Worm (Caenorhabditis elegans) whole organism, mixed stage, embryonic: Measurements from ENCODE around the gene srd-3.

Experiments used
- M03D4.4 ChIP-seq: sonication (generic microtip); optimal IDR thresholded peaks from 2 replicates; lab custom pipeline; 2017; ENCODE audit warnings: mild to moderate bottlenecking, missing genetic modification characterization, missing compliant biosample characterization
- blmp-1 ChIP-seq: fragments of 150-350 bp; optimal IDR thresholded peaks from 2 replicates; lab custom pipeline; 2014; ENCODE audit warnings: missing biosample characterization, missing genetic modification characterization
- ceh-39 ChIP-seq: fragments of 150-350 bp; optimal IDR thresholded peaks from 2 replicates; lab custom pipeline; 2014; ENCODE audit warnings: missing biosample characterization, missing genetic modification characterization
- ceh-43 ChIP-seq: fragments of 200-800 bp; sonication (Bioruptor generic); optimal IDR thresholded peaks from 2 replicates; lab custom pipeline; 2018; ENCODE audit warnings: mild to moderate bottlenecking, missing genetic modification characterization, moderate library complexity, missing compliant biosample characterization
- ceh-83 ChIP-seq: fragments of 200-800 bp; sonication (Bioruptor generic); optimal IDR thresholded peaks from 2 replicates; lab custom pipeline; 2018; ENCODE audit warnings: mild to moderate bottlenecking, missing genetic modification characterization, missing compliant biosample characterization
- ces-1 ChIP-seq: fragments of 150-350 bp; optimal IDR thresholded peaks from 2 replicates; lab custom pipeline; 2014; ENCODE audit warnings: missing biosample characterization, missing genetic modification reagents, missing genetic modification characterization
- cnd-1 ChIP-seq: fragments of 200-800 bp; sonication (Bioruptor generic); optimal IDR thresholded peaks from 2 replicates; lab custom pipeline; 2018; ENCODE audit warnings: mild to moderate bottlenecking, missing genetic modification characterization, missing compliant biosample characterization
- drap-1 ChIP-seq: fragments of 200-800 bp; sonication (Bioruptor generic); optimal IDR thresholded peaks from 3 replicates; lab custom pipeline; 2018; ENCODE audit warnings: mild to moderate bottlenecking, missing genetic modification characterization, missing compliant biosample characterization
- elt-1 ChIP-seq: sonication (generic microtip); optimal IDR thresholded peaks from 2 replicates; lab custom pipeline; 2017; ENCODE audit warnings: missing genetic modification characterization, mild to moderate bottlenecking, missing compliant biosample characterization, antibody characterized with exemption, moderate library complexity, borderline replicate concordance; ENCODE audit not compliant: insufficient read depth
- elt-3 ChIP-seq: fragments of 150-350 bp; optimal IDR thresholded peaks from 2 replicates; lab custom pipeline; 2014; ENCODE audit warnings: missing biosample characterization, missing genetic modification characterization
- flh-1 ChIP-seq: fragments of 200-800 bp; sonication (Bioruptor generic); optimal IDR thresholded peaks from 2 replicates; lab custom pipeline; 2018; ENCODE audit warnings: mild to moderate bottlenecking, missing genetic modification characterization, moderate library complexity, missing compliant biosample characterization
- ham-2 ChIP-seq: fragments of 200-800 bp; sonication (Bioruptor generic); optimal IDR thresholded peaks from 2 replicates; lab custom pipeline; 2018; ENCODE audit warnings: mild to moderate bottlenecking, missing genetic modification characterization, missing compliant biosample characterization
- hlh-1 ChIP-seq: fragments of 150-350 bp; optimal IDR thresholded peaks from 2 replicates; lab custom pipeline; 2014; ENCODE audit warnings: missing biosample characterization, missing genetic modification reagents, missing genetic modification characterization
- lin-13 ChIP-seq: fragments of 150-350 bp; optimal IDR thresholded peaks from 2 replicates; lab custom pipeline; 2014; ENCODE audit warnings: missing biosample characterization, missing genetic modification characterization
- lin-32 ChIP-seq: fragments of 200-800 bp; sonication (Bioruptor generic); optimal IDR thresholded peaks from 2 replicates; lab custom pipeline; 2018; ENCODE audit warnings: mild to moderate bottlenecking, missing genetic modification characterization, missing compliant biosample characterization
- lsy-2 ChIP-seq: fragments of 150-350 bp; optimal IDR thresholded peaks from 2 replicates; lab custom pipeline; 2014; ENCODE audit warnings: missing biosample characterization, missing genetic modification characterization
- mab-5 ChIP-seq: fragments of 150-350 bp; optimal IDR thresholded peaks from 2 replicates; lab custom pipeline; 2014; ENCODE audit warnings: missing biosample characterization, missing genetic modification characterization
- mep-1 ChIP-seq: fragments of 150-350 bp; optimal IDR thresholded peaks from 2 replicates; lab custom pipeline; 2017; ENCODE audit warnings: missing biosample characterization, missing genetic modification reagents, missing genetic modification characterization, inconsistent platforms
- mls-2 ChIP-seq: sonication (generic microtip); optimal IDR thresholded peaks from 2 replicates; lab custom pipeline; 2016; ENCODE audit warnings: mild to moderate bottlenecking, missing genetic modification characterization, moderate library complexity, missing compliant biosample characterization
- nhr-12 ChIP-seq: fragments of 150-350 bp; optimal IDR thresholded peaks from 2 replicates; lab custom pipeline; 2014; ENCODE audit warnings: missing biosample characterization, missing genetic modification characterization
- nhr-2 ChIP-seq: fragments of 150-350 bp; optimal IDR thresholded peaks from 2 replicates; lab custom pipeline; 2014; ENCODE audit warnings: missing biosample characterization, missing genetic modification characterization
- nhr-237 ChIP-seq: fragments of 150-350 bp; optimal IDR thresholded peaks from 2 replicates; lab custom pipeline; 2014; ENCODE audit warnings: missing biosample characterization, missing genetic modification characterization
- nhr-28 ChIP-seq: fragments of 150-350 bp; optimal IDR thresholded peaks from 2 replicates; lab custom pipeline; 2014; ENCODE audit warnings: missing biosample characterization, missing genetic modification characterization
- nhr-76 ChIP-seq: sonication (generic microtip); optimal IDR thresholded peaks from 2 replicates; lab custom pipeline; 2017; ENCODE audit warnings: missing biosample characterization, missing genetic modification characterization
- pha-4 ChIP-seq: fragments of 150-350 bp; optimal IDR thresholded peaks from 2 replicates; lab custom pipeline; 2018; ENCODE audit warnings: missing biosample characterization, missing genetic modification reagents, missing genetic modification characterization
- sem-2 ChIP-seq: fragments of 200-800 bp; sonication (Bioruptor generic); optimal IDR thresholded peaks from 2 replicates; lab custom pipeline; 2018; ENCODE audit warnings: mild to moderate bottlenecking, missing genetic modification characterization, missing compliant biosample characterization
- snpc-4 ChIP-seq: fragments of 150-350 bp; optimal IDR thresholded peaks from 2 replicates; lab custom pipeline; 2014; ENCODE audit warnings: missing biosample characterization, missing genetic modification characterization
- sptf-1 ChIP-seq: sonication (generic microtip); optimal IDR thresholded peaks from 2 replicates; lab custom pipeline; 2017; ENCODE audit warnings: mild to moderate bottlenecking, missing genetic modification characterization, moderate library complexity, missing compliant biosample characterization
- tbx-8 ChIP-seq: fragments of 200-800 bp; sonication (Bioruptor generic); optimal IDR thresholded peaks from 2 replicates; lab custom pipeline; 2018; ENCODE audit warnings: mild to moderate bottlenecking, missing genetic modification characterization, moderate library complexity, missing compliant biosample characterization
- unc-39 ChIP-seq: fragments of 150-350 bp; optimal IDR thresholded peaks from 2 replicates; lab custom pipeline; 2014; ENCODE audit warnings: missing biosample characterization, missing genetic modification characterization
- unc-62 ChIP-seq: fragments of 150-350 bp; optimal IDR thresholded peaks from 2 replicates; lab custom pipeline; 2014; ENCODE audit warnings: missing biosample characterization, missing genetic modification reagents, missing genetic modification characterization
- zip-8 ChIP-seq: fragments of 150-350 bp; optimal IDR thresholded peaks from 2 replicates; lab custom pipeline; 2014; ENCODE audit warnings: missing biosample characterization, missing genetic modification characterization

srd-3 gene

DNA sequence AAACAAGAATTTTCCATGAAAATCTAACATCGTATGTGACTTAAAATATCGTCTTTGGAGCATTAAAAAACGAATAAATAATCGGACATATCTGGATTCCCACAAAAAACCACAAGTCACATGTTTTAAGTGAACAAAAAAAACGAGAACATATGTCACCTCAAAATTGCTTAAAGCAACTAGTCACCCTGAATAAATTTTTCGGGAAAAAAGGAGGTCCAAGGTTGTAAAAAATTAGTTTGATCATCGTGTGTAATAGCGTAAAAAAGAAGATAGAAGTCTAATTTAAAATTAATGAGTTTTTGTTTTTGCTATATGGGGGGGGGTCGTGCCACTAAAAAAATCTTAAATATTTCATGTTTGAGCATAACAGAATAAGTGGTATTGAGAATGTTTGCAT is 941 bp upstream of the srd-3 start:
- TF ChIP-seq mls-2 (tag; lab: Kevin White, UChicago) = no peak
- no peak for TF ChIP-seq ceh-39 (tag; lab: Kevin White, UChicago)
- no peak for TF ChIP-seq unc-62
- TF ChIP-seq ces-1 (GFP tag; lab: Kevin White, UChicago) = no peak
- no peak for TF ChIP-seq lin-32 (GFP tag; lab: Kevin White, UChicago)
- no peak for TF ChIP-seq flh-1 (GFP tag; lab: Kevin White, UChicago)
- TF ChIP-seq lin-13 (tag; lab: Kevin White, UChicago) = no peak
- TF ChIP-seq nhr-12 (tag; lab: Kevin White, UChicago) = no peak
- TF ChIP-seq blmp-1 (tag; lab: Kevin White, UChicago) = no peak
- no peak for TF ChIP-seq tbx-8 (GFP tag; lab: Kevin White, UChicago)

DNA sequence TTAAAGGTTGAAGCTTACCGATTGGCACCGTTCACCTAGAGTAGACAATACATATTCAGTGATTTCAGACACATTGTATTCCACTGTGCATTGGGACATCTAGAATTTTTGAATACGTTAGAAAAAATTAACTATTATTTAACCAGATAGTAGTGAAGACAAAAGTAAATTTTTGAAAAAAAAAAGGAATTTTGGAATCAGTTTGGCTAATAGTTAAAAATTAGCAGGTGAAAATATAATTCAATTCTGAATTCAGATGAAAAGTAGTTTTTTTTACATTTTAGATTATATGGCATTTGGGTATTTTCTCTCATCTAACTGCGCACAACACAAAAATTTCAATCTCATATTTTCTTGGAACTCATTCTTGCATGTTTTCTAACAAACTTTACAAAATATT is 3.9 kb downstream of the srd-3 start, which contains the start of gene nmur-2:
nmur-2 (minus strand) TSS at position 101 of the 400 bp plus-strand sequence.
- no peak for TF ChIP-seq nhr-2
- TF ChIP-seq tbx-8 (GFP tag; lab: Kevin White, UChicago) = no peak

DNA sequence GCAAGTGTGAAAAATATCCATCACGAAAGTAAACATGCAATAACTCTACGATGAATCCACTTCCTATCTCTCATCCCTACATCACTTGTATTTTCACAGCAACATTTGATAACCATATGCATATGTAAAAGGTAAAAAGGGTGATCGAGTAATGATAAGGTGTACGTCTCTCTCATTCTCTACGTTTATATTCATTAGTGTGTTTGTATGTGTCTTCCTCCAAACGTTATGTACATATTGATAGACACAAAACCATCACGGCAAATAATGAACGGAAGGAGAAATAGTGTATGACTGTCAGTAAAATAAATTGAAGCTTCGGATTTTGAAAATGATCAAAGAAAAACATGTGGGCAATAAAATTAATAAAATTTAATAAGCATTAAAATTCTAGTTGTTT is 6.3 kb downstream of the srd-3 start:
- TF ChIP-seq sptf-1 (tag; lab: Kevin White, UChicago) (no peak), elt-3 (tag; lab: Kevin White, UChicago) (no peak), pha-4 (tag; lab: Kevin White, UChicago) (no peak), nhr-12 (tag; lab: Kevin White, UChicago) (no peak), lin-13 (tag; lab: Kevin White, UChicago) (no peak), lin-32 (GFP tag; lab: Kevin White, UChicago) (no peak), nhr-76 (tag; lab: Kevin White, UChicago) (no peak), unc-62 (no peak), mab-5 (tag; lab: Kevin White, UChicago) (no peak)

DNA sequence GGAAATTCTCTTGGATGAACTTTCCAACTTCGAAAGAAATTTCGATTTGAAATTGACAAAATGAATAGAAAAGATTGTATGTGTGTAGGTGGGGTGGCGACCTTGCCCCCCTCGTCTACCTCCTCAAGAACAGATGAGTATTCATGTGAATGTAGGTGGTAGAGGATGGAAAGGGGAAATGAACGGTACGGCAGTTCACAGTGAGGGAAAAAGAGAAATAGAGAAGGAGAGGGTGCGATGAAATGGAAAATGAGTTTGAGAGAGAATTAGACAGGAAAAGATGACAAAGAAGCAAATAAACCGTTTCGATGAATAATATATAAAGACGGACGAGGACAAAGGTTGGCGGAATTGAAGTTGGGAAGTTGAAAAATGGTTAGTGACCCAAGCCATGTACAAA is 6.8 kb downstream of the srd-3 start:
- TF ChIP-seq nhr-2 (peak; percentile 75), mep-1 (tag; lab: Kevin White, UChicago) (no peak)

DNA sequence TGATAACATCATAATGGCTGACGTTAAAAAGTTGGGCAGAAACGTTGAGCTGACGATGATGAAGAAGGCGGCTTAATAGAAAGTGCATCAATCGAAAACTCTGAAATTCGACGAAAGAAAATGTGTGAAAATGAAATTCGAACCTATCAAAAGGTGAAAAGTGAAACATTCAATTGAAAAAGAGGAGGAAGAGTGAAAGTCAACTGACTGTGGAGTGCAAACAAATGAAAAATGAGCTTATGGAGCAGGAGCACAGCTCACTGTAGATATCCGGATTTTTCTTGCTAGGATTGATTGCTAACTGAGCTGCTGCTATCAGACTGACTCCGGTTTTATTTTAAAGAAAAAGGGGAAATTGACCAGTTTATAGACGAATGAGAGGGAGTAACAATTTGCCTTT is 7.7 kb downstream of the srd-3 start, which contains the start of gene K10B4.3:
K10B4.3 (minus strand) TSS at position 101 of the 400 bp plus-strand sequence.
- no peak for TF ChIP-seq ceh-83
- no peak for TF ChIP-seq elt-1 (tag; lab: Kevin White, UChicago)
- no peak for TF ChIP-seq nhr-28 (tag; lab: Kevin White, UChicago)
- no peak for TF ChIP-seq zip-8 (tag; lab: Kevin White, UChicago)
- no peak for TF ChIP-seq unc-62
- TF ChIP-seq nhr-237 (tag; lab: Kevin White, UChicago) = no peak
- TF ChIP-seq nhr-76 (tag; lab: Kevin White, UChicago) = no peak
- TF ChIP-seq lsy-2 (tag; lab: Kevin White, UChicago) = no peak
- no peak for TF ChIP-seq nhr-12 (tag; lab: Kevin White, UChicago)
- no peak for TF ChIP-seq lin-32 (GFP tag; lab: Kevin White, UChicago)
- TF ChIP-seq M03D4.4 (tag; lab: Kevin White, UChicago) = no peak
- no peak for TF ChIP-seq cnd-1 (tag; lab: Kevin White, UChicago)
- TF ChIP-seq drap-1 (GFP tag; lab: Kevin White, UChicago) = no peak
- TF ChIP-seq sem-2 (GFP tag; lab: Kevin White, UChicago) = no peak
- no peak for TF ChIP-seq ham-2 (GFP tag; lab: Kevin White, UChicago)
- no peak for TF ChIP-seq hlh-1 (tag; lab: Kevin White, UChicago)
- TF ChIP-seq snpc-4 = no peak
- TF ChIP-seq unc-39 (tag; lab: Kevin White, UChicago) = no peak
- no peak for TF ChIP-seq ces-1 (GFP tag; lab: Kevin White, UChicago)

DNA sequence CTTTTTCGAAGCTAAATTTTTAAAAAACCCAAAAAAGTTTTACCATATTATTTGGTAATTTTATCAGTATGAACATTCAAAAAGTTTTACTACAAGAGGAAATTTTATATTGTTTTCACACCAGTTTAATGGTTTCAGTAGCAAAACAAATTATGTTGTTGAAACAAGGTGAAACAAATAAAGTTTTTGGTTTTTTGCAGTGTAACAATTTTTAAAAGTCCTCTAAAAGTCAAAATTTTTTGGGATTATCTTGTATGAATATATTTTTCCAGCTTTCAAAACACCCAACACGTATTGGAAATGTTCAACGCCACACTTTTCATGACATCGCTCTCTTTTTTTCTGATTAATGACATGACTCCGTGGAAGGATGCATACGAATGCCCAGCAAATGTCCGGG is 11.9 kb downstream of the srd-3 start, which contains the start of gene srt-54:
srt-54 (plus strand) TSS at position 301 of the 400 bp plus-strand sequence.
- TF ChIP-seq mab-5 (tag; lab: Kevin White, UChicago) = no peak
- no peak for TF ChIP-seq unc-62
- TF ChIP-seq ceh-43 = no peak
- TF ChIP-seq, all 35 proteins: peak for 0
